Worm (Caenorhabditis elegans): Measurements from ENCODE around the gene unc-69.

The unc-69 gene

DNA sequence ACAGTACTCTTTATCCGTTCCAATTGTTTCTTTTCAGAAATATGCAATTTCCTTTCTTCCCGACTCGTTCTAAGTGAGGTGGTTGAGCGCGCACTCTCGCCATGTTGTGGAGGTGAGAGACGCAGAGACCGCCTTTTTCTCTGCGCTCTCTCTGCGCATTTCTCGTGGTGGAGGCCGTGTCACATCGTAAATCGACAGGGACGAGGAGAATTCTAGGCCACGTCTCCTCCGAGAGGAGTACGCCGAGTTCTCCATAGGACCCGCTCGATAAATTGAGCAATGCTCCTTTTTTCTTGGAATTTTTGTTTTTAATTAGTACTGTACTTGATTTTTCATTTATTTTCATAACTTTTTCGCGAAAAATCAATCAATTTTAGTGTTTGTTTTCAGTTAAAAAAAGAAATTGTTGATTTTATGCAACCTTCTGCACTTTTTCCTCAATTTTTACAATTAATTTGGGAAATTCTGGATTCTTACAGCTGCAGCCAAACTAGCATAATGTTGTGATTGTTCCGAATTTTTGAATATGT lies 47.9 kb upstream of the unc-69 start, which contains the start of gene cnk-1 (continued):
- TF ChIP-seq pbrm-1 (GFP tag; IDR thresholded peaks at IDR 0.05) (peak; percentile 98), lin-54 (GFP tag; optimal IDR thresholded peaks at IDR 0.05) (peak; percentile 84), D2030.7 (GFP tag; IDR thresholded peaks at IDR 0.05) (peak; percentile 97), F52B5.7 (tag; optimal IDR thresholded peaks at IDR 0.05) (peak; percentile 30)

DNA sequence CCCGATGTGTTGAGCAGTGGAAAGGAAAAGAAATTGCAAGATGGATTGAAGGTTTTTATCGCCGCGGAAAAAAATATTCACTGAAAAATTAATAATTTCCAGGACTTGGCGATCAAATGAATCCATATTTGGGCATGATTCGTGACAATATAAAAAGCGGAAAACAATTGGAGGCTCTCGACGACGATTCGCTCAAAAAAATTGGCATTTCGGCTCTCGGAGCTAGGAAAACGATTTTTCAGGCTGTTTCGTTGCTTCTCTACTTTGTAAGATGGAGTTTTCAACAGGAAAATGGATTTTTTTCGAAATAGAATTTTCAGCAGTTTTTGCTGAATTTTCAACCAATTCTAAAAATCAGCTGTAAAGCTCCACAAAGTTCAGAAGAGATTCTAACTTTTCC lies 46.9 kb upstream of the unc-69 start:
- TF ChIP-seq lsl-1 (GFP tag; optimal IDR thresholded peaks at IDR 0.05) (no peak), Y56A3A.18 (GFP tag; IDR thresholded peaks at IDR 0.05) (no peak), F55B11.4 (tag; optimal IDR thresholded peaks at IDR 0.05; ENCODE audit: borderline replicate concordance, insufficient read depth) (no peak), attf-3 (GFP tag; conservative IDR thresholded peaks at IDR 0.05) (no peak), attf-6 (GFP tag; IDR thresholded peaks at IDR 0.05) (no peak)

DNA sequence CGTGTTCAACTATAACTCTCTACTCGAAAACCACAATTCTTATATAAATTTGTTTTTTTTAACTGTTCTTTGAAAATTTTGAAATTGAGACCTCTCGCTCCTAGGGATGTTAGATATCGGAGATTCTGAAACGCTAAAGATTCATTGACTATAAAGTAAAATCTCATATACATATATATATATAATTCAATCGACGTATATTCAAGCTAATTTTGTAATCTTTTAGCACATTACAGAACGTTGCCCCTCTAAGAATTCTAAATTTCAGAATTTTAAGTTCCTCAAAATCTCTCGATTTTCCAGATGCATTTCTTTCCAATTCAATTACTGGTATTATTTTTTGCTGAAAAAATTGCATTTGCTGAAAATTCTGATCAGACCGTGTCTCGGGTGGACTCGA lies 39.9 kb upstream of the unc-69 start, which contains the start of gene pad-2:
Gene pad-2 (plus strand): TSS at position 301 of the 400 bp plus-strand sequence.
- TF ChIP-seq F57C9.4 (tag; optimal IDR thresholded peaks at IDR 0.05) (no peak), atf-7 (tag; optimal IDR thresholded peaks at IDR 0.05) (no peak), let-526 (GFP tag; IDR thresholded peaks at IDR 0.05) (no peak)

DNA sequence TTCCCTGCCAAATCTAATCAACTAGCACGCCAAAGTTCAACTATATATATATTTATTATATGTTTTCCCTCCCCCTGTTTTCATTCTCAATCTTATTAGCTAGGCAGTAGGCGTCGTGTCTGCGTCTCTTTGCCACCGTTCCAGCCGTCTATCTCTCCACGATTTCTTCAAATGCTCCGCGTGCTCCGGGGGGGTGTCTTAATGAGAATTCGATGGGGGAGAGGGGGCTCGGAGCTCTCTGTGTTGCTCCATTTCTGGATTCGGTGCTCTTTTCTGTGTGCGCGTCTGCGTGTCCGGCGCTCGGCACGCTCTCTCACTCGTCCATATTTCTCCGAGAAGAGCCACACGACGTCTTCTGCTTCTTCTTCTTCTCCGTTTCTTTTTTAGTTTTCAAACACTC lies 34.5 kb upstream of the unc-69 start:
- TF ChIP-seq B0336.3 (GFP tag; IDR thresholded peaks at IDR 0.05), result no peak
- no peak for TF ChIP-seq egl-18 (GFP tag; IDR thresholded peaks at IDR 0.05)
- TF ChIP-seq cebp-2 (GFP tag; IDR thresholded peaks at IDR 0.05), result peak; percentile 64; the same call in 1 of the 2 replicates
- no peak for TF ChIP-seq dpl-1 (GFP tag; optimal IDR thresholded peaks at IDR 0.05)
- no peak for TF ChIP-seq ama-1 (optimal IDR thresholded peaks at IDR 0.05)
- no peak for TF ChIP-seq ama-1 (GFP tag; optimal IDR thresholded peaks at IDR 0.05)
- TF ChIP-seq ztf-26 (tag; optimal IDR thresholded peaks at IDR 0.05), result no peak
- TF ChIP-seq K12H6.12 (tag; optimal IDR thresholded peaks at IDR 0.05), result peak; percentile 85
- TF ChIP-seq ceh-91 (GFP tag; IDR thresholded peaks at IDR 0.05), result no peak
- TF ChIP-seq T26A5.8 (tag; optimal IDR thresholded peaks at IDR 0.05), result no peak
- no peak for TF ChIP-seq egl-44 (GFP tag; IDR thresholded peaks at IDR 0.05)
- TF ChIP-seq unc-130 (GFP tag; optimal IDR thresholded peaks at IDR 0.05), result no peak
- TF ChIP-seq efl-1 (GFP tag; optimal IDR thresholded peaks at IDR 0.05), result no peak
- TF ChIP-seq nhr-80 (tag; optimal IDR thresholded peaks at IDR 0.05), result no peak
- no peak for TF ChIP-seq mel-28 (tag; optimal IDR thresholded peaks at IDR 0.05; ENCODE audit: borderline replicate concordance)
- TF ChIP-seq attf-6 (GFP tag; IDR thresholded peaks at IDR 0.05), result no peak
- no peak for TF ChIP-seq tlf-1 (GFP tag; optimal IDR thresholded peaks at IDR 0.05)
- no peak for TF ChIP-seq ceh-79 (tag; optimal IDR thresholded peaks at IDR 0.05)
- TF ChIP-seq cebp-1 (GFP tag; IDR thresholded peaks at IDR 0.05), result no peak
- TF ChIP-seq cebp-1 (tag; optimal IDR thresholded peaks at IDR 0.05), result peak; percentile 64
- no peak for TF ChIP-seq fkh-3 (tag; optimal IDR thresholded peaks at IDR 0.05)
- no peak for TF ChIP-seq F57C9.4 (tag; optimal IDR thresholded peaks at IDR 0.05)
- TF ChIP-seq ets-4 (GFP tag; optimal IDR thresholded peaks at IDR 0.05), result no peak
- TF ChIP-seq madf-3 (GFP tag; IDR thresholded peaks at IDR 0.05), result no peak
- no peak for TF ChIP-seq ccch-3 (GFP tag; optimal IDR thresholded peaks at IDR 0.05)
- TF ChIP-seq F39B2.1 (GFP tag; IDR thresholded peaks at IDR 0.05), result no peak
- TF ChIP-seq somi-1 (GFP tag; optimal IDR thresholded peaks at IDR 0.05), result no peak
- no peak for TF ChIP-seq F37B4.10 (GFP tag; IDR thresholded peaks at IDR 0.05)
- TF ChIP-seq madf-10 (tag; optimal IDR thresholded peaks at IDR 0.05), result no peak
- TF ChIP-seq Y53G8AR.9 (GFP tag; conservative IDR thresholded peaks at IDR 0.05), result no peak
- TF ChIP-seq lsy-27 (tag; optimal IDR thresholded peaks at IDR 0.05; ENCODE audit: borderline replicate concordance, insufficient read depth), result no peak
- peak in 1 of 3 experiments; percentile 18 for TF ChIP-seq lin-35 (GFP tag; optimal IDR thresholded peaks at IDR 0.05)
- TF ChIP-seq lin-40 (tag; optimal IDR thresholded peaks at IDR 0.05), result peak; percentile 48
- no peak for TF ChIP-seq F22D6.2 (tag; optimal IDR thresholded peaks at IDR 0.05)
- no peak for TF ChIP-seq snpc-3.4 (tag; optimal IDR thresholded peaks at IDR 0.05)

Measured in whole organism, young adult.